Worm (Caenorhabditis elegans) whole organism, L1 larva: Measurements from ENCODE around the gene coh-3.

Experiments
- C04F5.9 ChIP-seq: sonication (generic microtip); optimal IDR thresholded peaks from 2 replicates; lab custom pipeline; 2016; ENCODE audit warnings: missing genetic modification characterization, missing compliant biosample characterization
- C16A3.4 ChIP-seq: fragments of 150-350 bp; optimal IDR thresholded peaks from 2 replicates; lab custom pipeline; 2014; ENCODE audit warnings: missing biosample characterization, missing genetic modification characterization
- alr-1 ChIP-seq: fragments of 200-800 bp; sonication (Bioruptor generic); optimal IDR thresholded peaks from 2 replicates; lab custom pipeline; 2018; ENCODE audit warnings: borderline replicate concordance, mild to moderate bottlenecking, missing genetic modification characterization, missing compliant biosample characterization
- aly-2 ChIP-seq: fragments of 150-350 bp; optimal IDR thresholded peaks from 2 replicates; lab custom pipeline; 2014; ENCODE audit warnings: missing biosample characterization, missing genetic modification characterization
- blmp-1 ChIP-seq: fragments of 150-350 bp; optimal IDR thresholded peaks from 2 replicates; lab custom pipeline; 2014; ENCODE audit warnings: missing biosample characterization, missing genetic modification characterization
- ceh-8 ChIP-seq: fragments of 200-800 bp; sonication (Bioruptor generic); optimal IDR thresholded peaks from 2 replicates; lab custom pipeline; 2018; ENCODE audit warnings: mild to moderate bottlenecking, missing genetic modification characterization, moderate library complexity, missing compliant biosample characterization
- ceh-82 ChIP-seq, 3 experiments: fragments of 150-350 bp in 1 of 3; sonication (generic microtip) in 2 of 3; optimal IDR thresholded peaks; 2 replicates each; lab custom pipeline; 2014 to 2017; ENCODE audit warnings: missing biosample characterization in 3 of 3, missing genetic modification characterization in 3 of 3
- dsc-1 ChIP-seq: sonication (generic microtip); optimal IDR thresholded peaks from 2 replicates; lab custom pipeline; 2016; ENCODE audit warnings: mild to moderate bottlenecking, missing genetic modification characterization, missing compliant biosample characterization
- egl-13 ChIP-seq: sonication (generic microtip); optimal IDR thresholded peaks from 2 replicates; lab custom pipeline; 2016; ENCODE audit warnings: missing genotype, missing genetic modification reagents, missing genetic modification characterization, missing compliant biosample characterization
- fos-1 ChIP-seq: fragments of 150-350 bp; optimal IDR thresholded peaks from 2 replicates; lab custom pipeline; 2014; ENCODE audit warnings: missing biosample characterization, missing genetic modification characterization
- hlh-17 ChIP-seq: fragments of 200-800 bp; sonication (Bioruptor generic); optimal IDR thresholded peaks from 2 replicates; lab custom pipeline; 2018; ENCODE audit warnings: missing genetic modification characterization, mild to moderate bottlenecking, missing compliant biosample characterization, moderate library complexity, borderline replicate concordance
- irx-1 ChIP-seq: sonication (generic microtip); optimal IDR thresholded peaks from 2 replicates; lab custom pipeline; 2016; ENCODE audit warnings: missing genetic modification characterization, missing compliant biosample characterization
- isw-1 ChIP-seq: fragments of 200-800 bp; sonication (Bioruptor generic); IDR thresholded peaks from 2 replicates; pipeline ENCODE4 v1.3.6; 2022; ENCODE audit warnings: missing genetic modification characterization, missing compliant biosample characterization
- jun-1 ChIP-seq: fragments of 150-350 bp; optimal IDR thresholded peaks from 2 replicates; lab custom pipeline; 2014; ENCODE audit warnings: missing biosample characterization, missing genetic modification reagents, missing genetic modification characterization
- lin-15B ChIP-seq: fragments of 150-350 bp; sonication (generic microtip); optimal IDR thresholded peaks from 3 replicates; lab custom pipeline; 2014; ENCODE audit warnings: missing biosample characterization, missing genetic modification characterization
- lin-35 ChIP-seq, 2 experiments: fragments of 150-350 bp; optimal IDR thresholded peaks; 2 replicates each; lab custom pipeline; 2014; ENCODE audit warnings: missing biosample characterization in 2 of 2, missing genetic modification characterization in 2 of 2, missing genetic modification reagents in 2 of 2
- lir-3 ChIP-seq: sonication (generic microtip); optimal IDR thresholded peaks from 2 replicates; lab custom pipeline; 2016; ENCODE audit warnings: mild to moderate bottlenecking, missing genetic modification characterization, moderate library complexity, missing compliant biosample characterization; ENCODE audit not compliant: poor library complexity
- mab-9 ChIP-seq: fragments of 200-800 bp; sonication (Bioruptor generic); IDR thresholded peaks from 2 replicates; pipeline ENCODE4 v1.3.6; 2022; ENCODE audit warnings: missing genetic modification reagents, missing genetic modification characterization, missing compliant biosample characterization
- mef-2 ChIP-seq: fragments of 150-350 bp; optimal IDR thresholded peaks from 2 replicates; lab custom pipeline; 2014; ENCODE audit warnings: missing biosample characterization, missing genetic modification characterization
- nhr-12 ChIP-seq: sonication (generic microtip); optimal IDR thresholded peaks from 2 replicates; lab custom pipeline; 2017; ENCODE audit warnings: missing biosample characterization, missing genetic modification characterization
- nhr-19 ChIP-seq: fragments of 200-800 bp; sonication (Bioruptor generic); conservative IDR thresholded peaks from 2 replicates; pipeline ENCODE4 v1.3.6; 2022; ENCODE audit warnings: missing genetic modification characterization, missing compliant biosample characterization
- nhr-237 ChIP-seq: fragments of 150-350 bp; optimal IDR thresholded peaks from 2 replicates; lab custom pipeline; 2014; ENCODE audit warnings: missing biosample characterization, missing genetic modification characterization
- nhr-47 ChIP-seq: sonication (generic microtip); optimal IDR thresholded peaks from 2 replicates; lab custom pipeline; 2016; ENCODE audit warnings: mild to moderate bottlenecking, missing genetic modification characterization, moderate library complexity, missing compliant biosample characterization
- nhr-71 ChIP-seq: sonication (generic microtip); optimal IDR thresholded peaks from 2 replicates; lab custom pipeline; 2016; ENCODE audit warnings: mild to moderate bottlenecking, missing genetic modification characterization, moderate library complexity, missing compliant biosample characterization
- nhr-90 ChIP-seq: sonication (generic microtip); optimal IDR thresholded peaks from 2 replicates; lab custom pipeline; 2016; ENCODE audit warnings: mild to moderate bottlenecking, missing genetic modification characterization, missing compliant biosample characterization; ENCODE audit not compliant: poor library complexity
- pax-3 ChIP-seq: fragments of 200-800 bp; sonication (Bioruptor generic); optimal IDR thresholded peaks from 2 replicates; lab custom pipeline; 2018; ENCODE audit warnings: mild to moderate bottlenecking, missing genetic modification characterization, moderate library complexity, missing compliant biosample characterization
- pqm-1 ChIP-seq: sonication (generic microtip); optimal IDR thresholded peaks from 3 replicates; lab custom pipeline; 2017; ENCODE audit warnings: missing biosample characterization, missing genetic modification characterization
- rnt-1 ChIP-seq: sonication (generic microtip); optimal IDR thresholded peaks from 2 replicates; lab custom pipeline; 2016; ENCODE audit warnings: mild to moderate bottlenecking, missing genetic modification characterization, moderate library complexity, missing compliant biosample characterization
- skn-1 ChIP-seq: fragments of 150-350 bp; optimal IDR thresholded peaks from 2 replicates; lab custom pipeline; 2014; ENCODE audit warnings: missing biosample characterization, missing genetic modification characterization
- snpc-4 ChIP-seq: fragments of 150-350 bp; optimal IDR thresholded peaks from 2 replicates; lab custom pipeline; 2014; ENCODE audit warnings: missing biosample characterization, missing genetic modification characterization
- snu-23 ChIP-seq: sonication (generic microtip); optimal IDR thresholded peaks from 2 replicates; lab custom pipeline; 2016; ENCODE audit warnings: missing genetic modification characterization, missing compliant biosample characterization
- sox-4 ChIP-seq: sonication (generic microtip); optimal IDR thresholded peaks from 2 replicates; lab custom pipeline; 2016; ENCODE audit warnings: missing genetic modification characterization, missing compliant biosample characterization
- sup-37 ChIP-seq: fragments of 200-800 bp; sonication (Bioruptor generic); optimal IDR thresholded peaks from 2 replicates; lab custom pipeline; 2018; ENCODE audit warnings: mild to moderate bottlenecking, missing genetic modification characterization, missing compliant biosample characterization
- swsn-7 ChIP-seq: sonication (generic microtip); optimal IDR thresholded peaks from 2 replicates; lab custom pipeline; 2016; ENCODE audit warnings: missing genetic modification characterization, missing compliant biosample characterization
- tbx-2 ChIP-seq: sonication (generic microtip); optimal IDR thresholded peaks from 2 replicates; lab custom pipeline; 2016; ENCODE audit warnings: missing genetic modification characterization, missing compliant biosample characterization
- unc-130 ChIP-seq: fragments of 150-350 bp; optimal IDR thresholded peaks from 2 replicates; lab custom pipeline; 2017; ENCODE audit warnings: missing biosample characterization, missing genetic modification characterization, inconsistent platforms
- unc-86 ChIP-seq: sonication (generic microtip); optimal IDR thresholded peaks from 2 replicates; lab custom pipeline; 2016; ENCODE audit warnings: missing genetic modification characterization, missing compliant biosample characterization
- xbp-1 ChIP-seq: sonication (generic microtip); optimal IDR thresholded peaks from 2 replicates; lab custom pipeline; 2016; ENCODE audit warnings: missing genetic modification characterization, missing compliant biosample characterization

coh-3 gene

ce11 chrV:14424958-14425492, 32.2 kb upstream of the coh-3 start, which contains the start of gene rrsr-1 (continued):
- peak; percentile 36 for TF ChIP-seq dsc-1 (tag; lab: Kevin White, UChicago)
- no peak for TF ChIP-seq hlh-17 (GFP tag; lab: Kevin White, UChicago)
- TF ChIP-seq C16A3.4 (tag; lab: Kevin White, UChicago), result peak; percentile 23
- TF ChIP-seq nhr-90 (tag; lab: Kevin White, UChicago), result peak; percentile 60
- peak; percentile 29 for TF ChIP-seq irx-1 (tag; lab: Kevin White, UChicago)
- no peak for TF ChIP-seq nhr-71 (tag; lab: Kevin White, UChicago)
- TF ChIP-seq ceh-8 (GFP tag; lab: Kevin White, UChicago), result no peak
- TF ChIP-seq mab-9 (GFP tag; lab: Robert Waterston, UW), result no peak
- peak; percentile 15 for TF ChIP-seq lir-3 (tag; lab: Kevin White, UChicago)
- TF ChIP-seq rnt-1, result peak; percentile 78
- TF ChIP-seq lin-35 (GFP tag; optimal IDR thresholded peaks at IDR 0.05; lab: Kevin White, UChicago), result peak in 1 of 2 experiments; percentile 54
- peak; percentile 15 for TF ChIP-seq sox-4
- peak; percentile 57 for TF ChIP-seq snpc-4 (tag; lab: Kevin White, UChicago)
- peak; percentile 21 for TF ChIP-seq blmp-1 (tag; lab: Kevin White, UChicago)
- TF ChIP-seq nhr-237 (tag; lab: Kevin White, UChicago), result no peak
- TF ChIP-seq xbp-1 (tag; lab: Kevin White, UChicago), result peak; percentile 49
- no peak for TF ChIP-seq sup-37
- no peak for TF ChIP-seq mef-2 (tag; lab: Kevin White, UChicago)
- TF ChIP-seq fos-1 (tag; lab: Kevin White, UChicago), result no peak
- TF ChIP-seq egl-13 (tag; lab: Kevin White, UChicago), result no peak
- peak; percentile 3; the same call in 1 of the 2 replicates for TF ChIP-seq isw-1 (GFP tag; lab: Robert Waterston, UW)
- TF ChIP-seq lin-15B, result no peak
- TF ChIP-seq nhr-47, result peak; percentile 68
- peak; percentile 42 for TF ChIP-seq nhr-19 (GFP tag; lab: Robert Waterston, UW)
- peak; percentile 25 for TF ChIP-seq pax-3 (tag; lab: Kevin White, UChicago)
- peak in 2 of 3 experiments; percentile 20 to 34 for TF ChIP-seq ceh-82 (tag; optimal IDR thresholded peaks at IDR 0.05; lab: Kevin White, UChicago)
- TF ChIP-seq tbx-2 (tag; lab: Kevin White, UChicago), result peak; percentile 42
- TF ChIP-seq unc-86 (tag; lab: Kevin White, UChicago), result peak; percentile 19
- peak; percentile 64 for TF ChIP-seq swsn-7 (tag; lab: Kevin White, UChicago)
- TF ChIP-seq unc-130 (tag; lab: Kevin White, UChicago), result peak; percentile 75

ce11 chrV:14426013-14426412, 31.2 kb upstream of the coh-3 start:
- TF ChIP-seq alr-1 (tag; lab: Kevin White, UChicago), result no peak
- no peak for TF ChIP-seq skn-1 (tag; lab: Kevin White, UChicago)
- TF ChIP-seq nhr-19 (GFP tag; lab: Robert Waterston, UW), result no peak
- no peak for TF ChIP-seq sox-4

ce11 chrV:14427069-14427825, 30.0 kb upstream of the coh-3 start:
- no peak for TF ChIP-seq nhr-90 (tag; lab: Kevin White, UChicago)
- TF ChIP-seq sox-4, result peak; percentile 3
- TF ChIP-seq dsc-1 (tag; lab: Kevin White, UChicago), result peak; percentile 96
- peak; percentile 77 for TF ChIP-seq pax-3 (tag; lab: Kevin White, UChicago)
- no peak for TF ChIP-seq nhr-12 (tag; lab: Kevin White, UChicago)

ce11 chrV:14428865-14429264, 28.4 kb upstream of the coh-3 start, which contains the start of gene F23B12.1:
TSS of gene F23B12.1 (plus strand) at chrV:14429165.
- TF ChIP-seq snu-23 (GFP tag; lab: Kevin White, UChicago) (no peak), C04F5.9 (tag; lab: Kevin White, UChicago) (no peak), blmp-1 (tag; lab: Kevin White, UChicago) (no peak), mef-2 (tag; lab: Kevin White, UChicago) (no peak), irx-1 (tag; lab: Kevin White, UChicago) (no peak), dsc-1 (tag; lab: Kevin White, UChicago) (no peak), aly-2 (no peak), ceh-82 (tag; optimal IDR thresholded peaks at IDR 0.05; lab: Kevin White, UChicago) (no peak), pqm-1 (tag; lab: Kevin White, UChicago) (no peak), jun-1 (tag; lab: Kevin White, UChicago) (no peak)
- TF ChIP-seq, all 84 proteins: peak for 0
